Worm (Caenorhabditis elegans) whole organism, L4 larva: Measurements from ENCODE around the gene osta-2.

Source experiments
- R02D3.7 ChIP-seq: fragments of 150-350 bp; sonication (generic microtip); optimal IDR thresholded peaks from 3 replicates; lab custom pipeline; 2014; ENCODE audit warnings: missing biosample characterization, missing genetic modification characterization
- ama-1 ChIP-seq: fragments of 150-350 bp; optimal IDR thresholded peaks from 2 replicates; lab custom pipeline; 2014; ENCODE audit warnings: inconsistent platforms, mixed read lengths
- ceh-28 ChIP-seq: fragments of 150-350 bp; optimal IDR thresholded peaks from 2 replicates; lab custom pipeline; 2014; ENCODE audit warnings: missing biosample characterization, missing genetic modification reagents, missing genetic modification characterization
- hlh-30 ChIP-seq: sonication (generic microtip); optimal IDR thresholded peaks from 2 replicates; lab custom pipeline; 2017; ENCODE audit warnings: antibody characterized with exemption, mild to moderate bottlenecking, missing genetic modification characterization, missing compliant biosample characterization; ENCODE audit not compliant: insufficient read depth
- lin-13 ChIP-seq: fragments of 150-350 bp; optimal IDR thresholded peaks from 2 replicates; lab custom pipeline; 2014; ENCODE audit warnings: missing biosample characterization, missing genetic modification reagents, missing genetic modification characterization
- lin-39 ChIP-seq: fragments of 150-350 bp; optimal IDR thresholded peaks from 2 replicates; lab custom pipeline; 2014; ENCODE audit warnings: missing biosample characterization, missing genetic modification reagents, missing genetic modification characterization
- lsy-2 ChIP-seq, 2 experiments: fragments of 150-350 bp in 1 of 2; sonication (generic microtip) in 1 of 2; optimal IDR thresholded peaks; 2 replicates each; lab custom pipeline; 2014 to 2017; ENCODE audit warnings: missing biosample characterization in 2 of 2, missing genetic modification characterization in 2 of 2
- mep-1 ChIP-seq: fragments of 150-350 bp; sonication (generic microtip); optimal IDR thresholded peaks from 3 replicates; lab custom pipeline; 2014; ENCODE audit warnings: missing biosample characterization, missing genetic modification characterization
- nhr-237 ChIP-seq: sonication (generic microtip); optimal IDR thresholded peaks from 2 replicates; lab custom pipeline; 2017; ENCODE audit warnings: missing biosample characterization, missing genetic modification characterization
- nhr-28 ChIP-seq: fragments of 150-350 bp; optimal IDR thresholded peaks from 2 replicates; lab custom pipeline; 2014; ENCODE audit warnings: missing biosample characterization, missing genetic modification characterization
- nhr-77 ChIP-seq: fragments of 150-350 bp; optimal IDR thresholded peaks from 2 replicates; lab custom pipeline; 2014; ENCODE audit warnings: missing biosample characterization, missing genetic modification characterization

DNA sequence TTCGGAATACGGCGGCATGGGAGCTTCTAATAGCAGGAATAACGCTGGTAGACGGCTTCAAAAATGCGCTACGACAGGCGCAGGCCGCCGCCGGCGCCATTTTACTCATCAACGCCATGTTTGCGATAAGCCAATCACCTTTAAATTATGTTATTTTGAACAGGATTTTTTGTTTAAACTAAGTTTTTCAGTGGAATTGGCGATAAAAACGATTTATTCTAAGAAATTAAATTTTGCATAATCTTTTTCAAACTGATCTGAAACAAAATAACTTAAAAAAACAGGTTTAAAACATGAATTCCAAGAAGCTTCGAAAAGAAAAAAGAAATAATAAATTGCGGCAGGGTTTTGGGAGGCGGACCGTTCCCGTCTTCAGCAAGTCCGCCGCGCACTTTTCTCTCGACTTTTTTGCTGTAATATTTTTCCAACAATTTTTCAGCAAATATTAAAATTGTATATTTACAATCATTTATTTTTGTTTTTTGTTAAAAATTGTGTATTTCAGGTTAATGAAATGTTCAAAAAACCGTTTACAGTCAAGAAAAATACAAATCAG, 16.2 kb upstream of the osta-2 start, which contains the start of the genes ndub-5 and eif-2D:
- no peak for TF ChIP-seq ama-1
- peak; percentile 5 for TF ChIP-seq mep-1 (tag; lab: Kevin White, UChicago)
- peak in 1 of 2 experiments; percentile 37 for TF ChIP-seq lsy-2 (tag; optimal IDR thresholded peaks at IDR 0.05; lab: Kevin White, UChicago)
- TF ChIP-seq lin-13 (GFP tag; lab: Kevin White, UChicago) = no peak
- no peak for TF ChIP-seq nhr-77 (tag; lab: Kevin White, UChicago)
- TF ChIP-seq lin-39 (tag; lab: Kevin White, UChicago) = no peak
- TF ChIP-seq ceh-28 (tag; lab: Kevin White, UChicago) = no peak
- TF ChIP-seq hlh-30 = no peak
- TF ChIP-seq nhr-237 (tag; lab: Kevin White, UChicago) = no peak
- no peak for TF ChIP-seq R02D3.7
- no peak for TF ChIP-seq nhr-28 (tag; lab: Kevin White, UChicago)
